Worm (Caenorhabditis elegans) whole organism, young adult: Measurements from ENCODE around the gene W09D10.4.
A peak's percentile ranks its signal among the peaks of the same experiment; 100 is the strongest.

Experiments used
- B0019.2 ChIP-seq: fragments of 200-800 bp; sonication (Bioruptor generic); conservative IDR thresholded peaks from 2 replicates; pipeline ENCODE4 v1.3.6; 2022; ENCODE audit warnings: missing genetic modification reagents, missing genetic modification characterization, missing compliant biosample characterization
- B0336.3 ChIP-seq: fragments of 200-800 bp; sonication (Bioruptor generic); IDR thresholded peaks from 2 replicates; pipeline ENCODE4 v1.3.6; 2022; ENCODE audit warnings: missing genetic modification characterization, missing compliant biosample characterization
- C17E4.6 ChIP-seq: fragments of 200-800 bp; sonication (Bioruptor generic); IDR thresholded peaks from 2 replicates; pipeline ENCODE4 v1.3.6; 2022; ENCODE audit warnings: missing genetic modification reagents, missing genetic modification characterization, missing compliant biosample characterization
- D2030.7 ChIP-seq: fragments of 200-800 bp; sonication (Bioruptor generic); IDR thresholded peaks from 2 replicates; pipeline ENCODE4 v1.3.6; 2022; ENCODE audit warnings: missing genetic modification reagents, missing genetic modification characterization, missing compliant biosample characterization
- F10E7.11 ChIP-seq: sonication (generic microtip); optimal IDR thresholded peaks from 2 replicates; lab custom pipeline; 2017; ENCODE audit warnings: mild to moderate bottlenecking, missing genetic modification characterization, moderate library complexity, missing compliant biosample characterization
- F23B12.7 ChIP-seq: sonication (generic microtip); optimal IDR thresholded peaks from 2 replicates; lab custom pipeline; 2017; ENCODE audit warnings: missing genetic modification characterization, mild to moderate bottlenecking, missing compliant biosample characterization, antibody characterized with exemption, moderate library complexity; ENCODE audit not compliant: insufficient read depth
- F33H1.4 ChIP-seq: fragments of 200-800 bp; sonication (Bioruptor generic); IDR thresholded peaks from 2 replicates; pipeline ENCODE4 v1.3.6; 2022; ENCODE audit warnings: missing genetic modification reagents, missing genetic modification characterization, missing compliant biosample characterization
- F37B4.10 ChIP-seq: fragments of 200-800 bp; sonication (Bioruptor generic); IDR thresholded peaks from 2 replicates; pipeline ENCODE4 v1.3.6; 2022; ENCODE audit warnings: missing genetic modification characterization, missing compliant biosample characterization
- F39B2.1 ChIP-seq: fragments of 200-800 bp; sonication (Bioruptor generic); IDR thresholded peaks from 2 replicates; pipeline ENCODE4 v1.3.6; 2022; ENCODE audit warnings: missing genetic modification reagents, missing genetic modification characterization, missing compliant biosample characterization
- F49E8.2 ChIP-seq: sonication (generic microtip); optimal IDR thresholded peaks from 3 replicates; lab custom pipeline; 2017; ENCODE audit warnings: missing genetic modification characterization, mild to moderate bottlenecking, missing compliant biosample characterization, antibody characterized with exemption, moderate library complexity; ENCODE audit not compliant: insufficient read depth
- F55B11.4 ChIP-seq: sonication (generic microtip); optimal IDR thresholded peaks from 2 replicates; lab custom pipeline; 2016; ENCODE audit warnings: missing compliant biosample characterization, missing genetic modification characterization, borderline replicate concordance; ENCODE audit not compliant: insufficient read depth
- F57A8.1 ChIP-seq: fragments of 200-800 bp; sonication (Bioruptor generic); optimal IDR thresholded peaks from 2 replicates; lab custom pipeline; 2018; ENCODE audit warnings: mild to moderate bottlenecking, missing genetic modification characterization, moderate library complexity, missing compliant biosample characterization
- T07F8.4 ChIP-seq: sonication (generic microtip); optimal IDR thresholded peaks from 2 replicates; lab custom pipeline; 2016; ENCODE audit warnings: mild to moderate bottlenecking, missing genetic modification characterization, moderate library complexity, missing compliant biosample characterization
- Y56A3A.18 ChIP-seq: fragments of 200-800 bp; sonication (Bioruptor generic); IDR thresholded peaks from 2 replicates; pipeline ENCODE4 v1.3.6; 2022; ENCODE audit warnings: missing genetic modification reagents, missing genetic modification characterization, missing compliant biosample characterization
- Y95B8A.8 ChIP-seq: fragments of 200-800 bp; sonication (Bioruptor generic); IDR thresholded peaks from 2 replicates; pipeline ENCODE4 v1.3.6; 2022; ENCODE audit warnings: missing genetic modification reagents, missing genetic modification characterization, missing compliant biosample characterization
- ZK185.1 ChIP-seq: sonication (generic microtip); optimal IDR thresholded peaks from 2 replicates; lab custom pipeline; 2016; ENCODE audit warnings: mild to moderate bottlenecking, missing genetic modification characterization, missing compliant biosample characterization; ENCODE audit not compliant: poor library complexity, severe bottlenecking
- akir-1 ChIP-seq: fragments of 200-800 bp; sonication (Bioruptor generic); optimal IDR thresholded peaks from 2 replicates; lab custom pipeline; 2018; ENCODE audit warnings: mild to moderate bottlenecking, missing genetic modification characterization, moderate library complexity, missing compliant biosample characterization
- aptf-2 ChIP-seq: fragments of 200-800 bp; sonication (Bioruptor generic); conservative IDR thresholded peaks from 2 replicates; pipeline ENCODE4 v1.3.6; 2022; ENCODE audit warnings: missing genetic modification reagents, missing genetic modification characterization, missing compliant biosample characterization
- aptf-3 ChIP-seq: fragments of 200-800 bp; sonication (Bioruptor generic); IDR thresholded peaks from 2 replicates; pipeline ENCODE4 v1.3.6; 2022; ENCODE audit warnings: missing genetic modification characterization, missing compliant biosample characterization
- atf-7 ChIP-seq: sonication (generic microtip); optimal IDR thresholded peaks from 2 replicates; lab custom pipeline; 2017; ENCODE audit warnings: mild to moderate bottlenecking, missing genetic modification characterization, missing compliant biosample characterization
- bed-1 ChIP-seq: fragments of 200-800 bp; sonication (Bioruptor generic); IDR thresholded peaks from 2 replicates; pipeline ENCODE4 v1.3.6; 2022; ENCODE audit warnings: missing genetic modification reagents, missing genetic modification characterization, missing compliant biosample characterization
- bed-2 ChIP-seq: fragments of 200-800 bp; sonication (Bioruptor generic); IDR thresholded peaks from 2 replicates; pipeline ENCODE4 v1.3.6; 2022; ENCODE audit warnings: missing genetic modification reagents, missing genetic modification characterization, missing compliant biosample characterization
- ceh-27 ChIP-seq: fragments of 200-800 bp; sonication (Bioruptor generic); optimal IDR thresholded peaks from 2 replicates; lab custom pipeline; 2018; ENCODE audit warnings: mild to moderate bottlenecking, missing genetic modification characterization, moderate library complexity, missing compliant biosample characterization
- ceh-58 ChIP-seq: fragments of 200-800 bp; sonication (Bioruptor generic); IDR thresholded peaks from 2 replicates; pipeline ENCODE4 v1.3.6; 2022; ENCODE audit warnings: missing genetic modification characterization, missing compliant biosample characterization
- dox-1 ChIP-seq: fragments of 200-800 bp; sonication (Bioruptor generic); IDR thresholded peaks from 2 replicates; pipeline ENCODE4 v1.3.6; 2022; ENCODE audit warnings: missing genetic modification reagents, missing genetic modification characterization, missing compliant biosample characterization
- dpff-1 ChIP-seq: sonication (generic microtip); optimal IDR thresholded peaks from 2 replicates; lab custom pipeline; 2017; ENCODE audit warnings: mild to moderate bottlenecking, missing genetic modification characterization, missing compliant biosample characterization
- dpl-1 ChIP-seq: fragments of 150-350 bp; optimal IDR thresholded peaks from 2 replicates; lab custom pipeline; 2014; ENCODE audit warnings: missing biosample characterization, missing genetic modification reagents, missing genetic modification characterization
- efl-1 ChIP-seq: fragments of 150-350 bp; optimal IDR thresholded peaks from 2 replicates; lab custom pipeline; 2014; ENCODE audit warnings: missing biosample characterization, missing genetic modification reagents, missing genetic modification characterization
- lag-1 ChIP-seq: fragments of 200-800 bp; sonication (Bioruptor generic); IDR thresholded peaks from 2 replicates; pipeline ENCODE4 v1.3.6; 2022; ENCODE audit warnings: missing genetic modification reagents, missing genetic modification characterization, missing compliant biosample characterization
- let-526 ChIP-seq: fragments of 200-800 bp; sonication (Bioruptor generic); IDR thresholded peaks from 2 replicates; pipeline ENCODE4 v1.3.6; 2022; ENCODE audit warnings: missing genetic modification reagents, missing genetic modification characterization, missing compliant biosample characterization
- lsl-1 ChIP-seq: fragments of 200-800 bp; sonication (Bioruptor generic); optimal IDR thresholded peaks from 2 replicates; lab custom pipeline; 2018; ENCODE audit warnings: mild to moderate bottlenecking, missing genetic modification characterization, moderate library complexity, missing compliant biosample characterization
- madf-6 ChIP-seq: fragments of 200-800 bp; sonication (Bioruptor generic); IDR thresholded peaks from 2 replicates; pipeline ENCODE4 v1.3.6; 2022; ENCODE audit warnings: missing genetic modification reagents, missing genetic modification characterization, missing compliant biosample characterization
- mel-28 ChIP-seq: sonication (generic microtip); optimal IDR thresholded peaks from 2 replicates; lab custom pipeline; 2016; ENCODE audit warnings: borderline replicate concordance, mild to moderate bottlenecking, missing genetic modification characterization, missing compliant biosample characterization
- nfya-1 ChIP-seq: sonication (generic microtip); optimal IDR thresholded peaks from 2 replicates; lab custom pipeline; 2017; ENCODE audit warnings: antibody characterized with exemption, missing compliant biosample characterization, missing genetic modification characterization, borderline replicate concordance; ENCODE audit not compliant: insufficient read depth
- nfya-2 ChIP-seq: fragments of 200-800 bp; sonication (Bioruptor generic); IDR thresholded peaks from 2 replicates; pipeline ENCODE4 v1.3.6; 2022; ENCODE audit warnings: missing genetic modification reagents, missing genetic modification characterization, missing compliant biosample characterization
- nfyb-1 ChIP-seq: fragments of 200-800 bp; sonication (Bioruptor generic); IDR thresholded peaks from 2 replicates; pipeline ENCODE4 v1.3.6; 2022; ENCODE audit warnings: missing genetic modification reagents, missing genetic modification characterization, missing compliant biosample characterization
- nhr-120 ChIP-seq: fragments of 200-800 bp; sonication (Bioruptor generic); IDR thresholded peaks from 2 replicates; pipeline ENCODE4 v1.3.6; 2022; ENCODE audit warnings: missing genetic modification characterization, missing compliant biosample characterization
- nhr-80 ChIP-seq: sonication (generic microtip); optimal IDR thresholded peaks from 2 replicates; lab custom pipeline; 2016; ENCODE audit warnings: missing genetic modification characterization, missing compliant biosample characterization
- pbrm-1 ChIP-seq: fragments of 200-800 bp; sonication (Bioruptor generic); IDR thresholded peaks from 2 replicates; pipeline ENCODE4 v1.3.6; 2022; ENCODE audit warnings: missing genetic modification reagents, missing genetic modification characterization, missing compliant biosample characterization
- sea-2 ChIP-seq: fragments of 200-800 bp; sonication (Bioruptor generic); IDR thresholded peaks from 2 replicates; pipeline ENCODE4 v1.3.6; 2022; ENCODE audit warnings: missing genetic modification characterization, missing compliant biosample characterization
- snpc-3.4 ChIP-seq: sonication (generic microtip); optimal IDR thresholded peaks from 2 replicates; lab custom pipeline; 2017; ENCODE audit warnings: missing genetic modification characterization, mild to moderate bottlenecking, missing compliant biosample characterization, antibody characterized with exemption, moderate library complexity, missing genotype, missing genetic modification reagents
- snpc-4 ChIP-seq, 5 experiments: fragments of 150-350 bp in 1 of 5; sonication (generic microtip) in 4 of 5; optimal IDR thresholded peaks; 2 replicates each; lab custom pipeline; 2014 to 2018; ENCODE audit warnings: missing genetic modification characterization in 5 of 5, missing biosample characterization in 3 of 5, antibody characterized with exemption in 2 of 5, mild to moderate bottlenecking in 2 of 5, missing compliant biosample characterization in 2 of 5, missing genotype in 2 of 5, moderate library complexity in 2 of 5, missing genetic modification reagents in 1 of 5
- tbp1 ChIP-seq: fragments of 200-800 bp; sonication (Bioruptor generic); optimal IDR thresholded peaks from 2 replicates; lab custom pipeline; 2018; ENCODE audit warnings: mild to moderate bottlenecking, missing genetic modification characterization, missing compliant biosample characterization
- unc-130 ChIP-seq: sonication (generic microtip); optimal IDR thresholded peaks from 2 replicates; lab custom pipeline; 2016; ENCODE audit warnings: missing genetic modification reagents, missing genetic modification characterization, missing compliant biosample characterization
- xnd-1 ChIP-seq: sonication (generic microtip); optimal IDR thresholded peaks from 2 replicates; lab custom pipeline; 2016; ENCODE audit warnings: missing genotype, missing genetic modification reagents, missing genetic modification characterization, missing compliant biosample characterization
- ztf-22 ChIP-seq: fragments of 200-800 bp; sonication (Bioruptor generic); optimal IDR thresholded peaks from 2 replicates; lab custom pipeline; 2018; ENCODE audit warnings: mild to moderate bottlenecking, missing genetic modification characterization, moderate library complexity, missing compliant biosample characterization
- ztf-6 ChIP-seq: fragments of 200-800 bp; sonication (Bioruptor generic); IDR thresholded peaks from 2 replicates; pipeline ENCODE4 v1.3.6; 2022; ENCODE audit warnings: missing genetic modification reagents, missing genetic modification characterization, missing compliant biosample characterization

The W09D10.4 gene

DNA sequence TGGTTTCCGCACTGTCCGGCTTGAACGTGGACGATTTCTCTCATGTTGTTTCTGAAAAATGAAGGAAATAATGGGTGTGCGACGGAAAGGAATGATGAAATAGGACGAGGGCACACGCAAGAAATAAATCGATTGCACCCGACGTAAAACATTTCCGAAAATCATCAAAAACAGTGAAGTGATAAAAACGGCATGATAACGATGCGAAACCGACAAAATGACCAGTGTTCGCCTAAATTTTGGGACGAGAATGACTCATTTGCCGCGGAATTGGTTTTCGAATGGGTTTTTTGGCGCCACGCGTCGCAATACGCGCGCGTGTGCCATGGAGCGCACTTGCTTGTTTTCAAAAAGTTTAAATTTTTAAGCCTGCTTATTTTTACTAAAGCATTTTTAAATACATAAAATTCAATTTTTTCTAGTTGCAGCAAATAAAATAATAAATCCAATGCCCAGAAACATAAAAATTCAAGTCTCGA lies 26.4 kb upstream of the W09D10.4 start, which contains the start of the genes tbb-1 and rib-2 (continued):
- peak; percentile 99 for TF ChIP-seq dox-1 (GFP tag; lab: Robert Waterston, UW)
- TF ChIP-seq dpl-1 (GFP tag; lab: Kevin White, UChicago) = peak; percentile 99
- peak; percentile 99 for TF ChIP-seq Y95B8A.8 (GFP tag; lab: Robert Waterston, UW)
- peak; percentile 93 for TF ChIP-seq F23B12.7 (tag; lab: Kevin White, UChicago)
- peak; percentile 76 for TF ChIP-seq bed-2 (GFP tag; lab: Robert Waterston, UW)
- peak; percentile 87; the same call in 1 of the 2 replicates for TF ChIP-seq aptf-3 (GFP tag; lab: Robert Waterston, UW)
- TF ChIP-seq let-526 (GFP tag; lab: Robert Waterston, UW) = peak; percentile 89
- peak; percentile 36 for TF ChIP-seq snpc-4 (GFP tag; optimal IDR thresholded peaks at IDR 0.05; lab: Kevin White, UChicago)
- TF ChIP-seq snpc-4 (tag; optimal IDR thresholded peaks at IDR 0.05; lab: Kevin White, UChicago) = peak; percentile 62 to 86 (median 79)
- peak; percentile 91 for TF ChIP-seq F33H1.4 (GFP tag; lab: Robert Waterston, UW)
- TF ChIP-seq nfya-2 (GFP tag; lab: Robert Waterston, UW) = peak; percentile 56; the same call in 1 of the 2 replicates
- TF ChIP-seq lsl-1 (GFP tag; lab: Kevin White, UChicago) = peak; percentile 92
- TF ChIP-seq akir-1 (GFP tag; lab: Kevin White, UChicago) = no peak
- TF ChIP-seq bed-1 = no peak
- no peak for TF ChIP-seq mel-28 (tag; lab: Kevin White, UChicago)
- TF ChIP-seq C17E4.6 (GFP tag; lab: Robert Waterston, UW) = peak; percentile 95
- peak; percentile 96 for TF ChIP-seq pbrm-1 (GFP tag; lab: Robert Waterston, UW)
- TF ChIP-seq ztf-22 (GFP tag; lab: Kevin White, UChicago) = peak; percentile 69
- TF ChIP-seq efl-1 (GFP tag; lab: Kevin White, UChicago) = peak; percentile 100
- TF ChIP-seq F39B2.1 (GFP tag; lab: Robert Waterston, UW) = no peak
- peak; percentile 96 for TF ChIP-seq unc-130 (GFP tag; lab: Kevin White, UChicago)
- TF ChIP-seq F57A8.1 (GFP tag; lab: Kevin White, UChicago) = no peak
- TF ChIP-seq ztf-6 (GFP tag; lab: Robert Waterston, UW) = peak; percentile 68; the same call in 1 of the 2 replicates
- TF ChIP-seq F49E8.2 = peak; percentile 95
- no peak for TF ChIP-seq lag-1
- peak; percentile 97 for TF ChIP-seq B0019.2 (GFP tag; lab: Robert Waterston, UW)
- peak; percentile 99 for TF ChIP-seq nhr-80 (tag; lab: Kevin White, UChicago)
- TF ChIP-seq F37B4.10 (GFP tag; lab: Robert Waterston, UW) = 0 out of 2 replicates have a peak, but pooled peaks have one; percentile 77
- TF ChIP-seq aptf-2 = peak; percentile 84
- no peak for TF ChIP-seq F55B11.4 (tag; lab: Kevin White, UChicago)
- TF ChIP-seq ceh-27 (GFP tag; lab: Kevin White, UChicago) = peak; percentile 69
- peak; percentile 98 for TF ChIP-seq B0336.3 (GFP tag; lab: Robert Waterston, UW)
- TF ChIP-seq Y56A3A.18 (GFP tag; lab: Robert Waterston, UW) = no peak
- TF ChIP-seq nfya-1 (tag; lab: Kevin White, UChicago) = no peak
- no peak for TF ChIP-seq F10E7.11 (tag; lab: Kevin White, UChicago)
- no peak for TF ChIP-seq ceh-58 (GFP tag; lab: Robert Waterston, UW)
- TF ChIP-seq D2030.7 (GFP tag; lab: Robert Waterston, UW) = peak; percentile 99
- peak; percentile 76 for TF ChIP-seq tbp1 (GFP tag; lab: Kevin White, UChicago)
- peak; percentile 97 for TF ChIP-seq snpc-3.4 (tag; lab: Kevin White, UChicago)
- TF ChIP-seq nfyb-1 (GFP tag; lab: Robert Waterston, UW) = peak; percentile 91
- TF ChIP-seq dpff-1 (tag; lab: Kevin White, UChicago) = no peak
- TF ChIP-seq nhr-120 = no peak
- no peak for TF ChIP-seq ZK185.1 (tag; lab: Kevin White, UChicago)
- no peak for TF ChIP-seq sea-2 (GFP tag; lab: Robert Waterston, UW)
- TF ChIP-seq xnd-1 (tag; lab: Kevin White, UChicago) = peak; percentile 99
- TF ChIP-seq atf-7 (tag; lab: Kevin White, UChicago) = peak; percentile 29
- TF ChIP-seq madf-6 (GFP tag; lab: Robert Waterston, UW) = peak; percentile 100
- TF ChIP-seq T07F8.4 (tag; lab: Kevin White, UChicago) = no peak
